Fruit fly (Drosophila melanogaster): Measurements from ENCODE around the gene CG32100.

CG32100 gene

dm6 chr3L:12267332-12267914, at the start of gene CG32100:
CG32100 (plus strand) TSS chr3L:12267528.
- TF ChIP-seq Dip3 (GFP tag; optimal IDR thresholded peaks at IDR 0.05) (no peak), CG32767 (GFP tag; IDR thresholded peaks at IDR 0.05) (peak; percentile 54), HmgZ (tag; optimal IDR thresholded peaks at IDR 0.05) (no peak), ara (GFP tag; IDR thresholded peaks at IDR 0.05) (no peak), CG2712 (tag; optimal IDR thresholded peaks at IDR 0.05) (no peak), crp (GFP tag; optimal IDR thresholded peaks at IDR 0.05) (peak; percentile 47 to 91), MESR4 (GFP tag; optimal IDR thresholded peaks at IDR 0.05) (peak; percentile 69), CG34224 (GFP tag; IDR thresholded peaks at IDR 0.05; ENCODE audit: partially characterized antibody) (no peak), CG14050 (GFP tag; IDR thresholded peaks at IDR 0.05) (no peak), CG34376 (GFP tag; optimal IDR thresholded peaks at IDR 0.05) (no peak), Opbp (GFP tag; IDR thresholded peaks at IDR 0.05; ENCODE audit: partially characterized antibody) (no peak), CG18619 (GFP tag; optimal IDR thresholded peaks at IDR 0.05) (no peak), CG43689 (GFP tag; IDR thresholded peaks at IDR 0.05) (no peak), sd (tag; optimal IDR thresholded peaks at IDR 0.05) (peak; percentile 79), nerfin-1 (tag; optimal IDR thresholded peaks at IDR 0.05) (peak; percentile 84), CG10462 (GFP tag; optimal IDR thresholded peaks at IDR 0.05) (no peak), CG13287 (GFP tag; IDR thresholded peaks at IDR 0.05; ENCODE audit: partially characterized antibody) (peak; percentile 37; the same call in 1 of the 2 replicates), CG10366 (GFP tag; IDR thresholded peaks at IDR 0.05) (no peak), CG6765 (GFP tag; optimal IDR thresholded peaks at IDR 0.05) (no peak), wdn (GFP tag; IDR thresholded peaks at IDR 0.05) (no peak), Usf (GFP tag; optimal IDR thresholded peaks at IDR 0.05) (no peak), chm (GFP tag; IDR thresholded peaks at IDR 0.05) (no peak), lmd (GFP tag; IDR thresholded peaks at IDR 0.05) (no peak), ac (GFP tag; optimal IDR thresholded peaks at IDR 0.05) (no peak), Med (GFP tag) (peak; percentile 46), CG6272 (GFP tag; IDR thresholded peaks at IDR 0.05) (no peak), p53 (GFP tag; optimal IDR thresholded peaks at IDR 0.05) (no peak), CG10274 (GFP tag; optimal IDR thresholded peaks at IDR 0.05) (no peak), Dfd (GFP tag; optimal IDR thresholded peaks at IDR 0.05) (no peak), Mad (GFP tag; optimal IDR thresholded peaks at IDR 0.05) (no peak), Dref (GFP tag; IDR thresholded peaks at IDR 0.05) (no peak; the same call in 1 of the 2 replicates), CG2199 (GFP tag; IDR thresholded peaks at IDR 0.05) (no peak), E2f2 (GFP tag; IDR thresholded peaks at IDR 0.05) (peak; percentile 95), abd-A (tag; optimal IDR thresholded peaks at IDR 0.05) (no peak), insv (GFP tag; optimal IDR thresholded peaks at IDR 0.05) (no peak), Sry-β (GFP tag; optimal IDR thresholded peaks at IDR 0.05) (no peak), toy (GFP tag; IDR thresholded peaks at IDR 0.05) (no peak), nerfin-2 (GFP tag; IDR thresholded peaks at IDR 0.05; ENCODE audit: partially characterized antibody) (no peak), CG1233 (GFP tag; optimal IDR thresholded peaks at IDR 0.05) (no peak), CG8765 (GFP tag; IDR thresholded peaks at IDR 0.05) (no peak), Dp (GFP tag; optimal IDR thresholded peaks at IDR 0.05) (peak; percentile 92), slp2 (GFP tag; optimal IDR thresholded peaks at IDR 0.05) (no peak), gcm (GFP tag; optimal IDR thresholded peaks at IDR 0.05) (no peak), Nf-YA (GFP tag; IDR thresholded peaks at IDR 0.05) (0 out of 2 replicates have a peak, but pooled peaks have one; percentile 9), CG1647 (GFP tag; optimal IDR thresholded peaks at IDR 0.05) (no peak), CG17829 (tag; optimal IDR thresholded peaks at IDR 0.05) (no peak), Ets97D (GFP tag; optimal IDR thresholded peaks at IDR 0.05) (no peak), gsb-n (tag; optimal IDR thresholded peaks at IDR 0.05) (no peak), CG11504 (tag; optimal IDR thresholded peaks at IDR 0.05) (no peak), Bgb (GFP tag; IDR thresholded peaks at IDR 0.05; ENCODE audit: partially characterized antibody) (0 out of 2 replicates have a peak, but pooled peaks have one; percentile 23), CG16863 (GFP tag; optimal IDR thresholded peaks at IDR 0.05) (no peak)

Measured in whole organism, embryonic.